Fruit fly (Drosophila melanogaster) whole organism, pupa: ENCODE measurements around the gene CG13738.

Experiments used
- CG10348 ChIP-seq: fragments of 200-800 bp; sonication (Bioruptor generic); IDR thresholded peaks from 2 replicates; pipeline ENCODE4 v1.3.6; 2022; ENCODE audit warnings: missing biosample characterization, missing genetic modification characterization
- CG12605 ChIP-seq: fragments of 200-800 bp; sonication (Bioruptor generic); IDR thresholded peaks from 2 replicates; pipeline ENCODE4 v1.3.6; 2022; ENCODE audit warnings: missing biosample characterization, missing genetic modification characterization
- CG13204 ChIP-seq: fragments of 200-800 bp; sonication (Bioruptor generic); optimal IDR thresholded peaks from 2 replicates; lab custom pipeline; 2018; ENCODE audit warnings: missing biosample characterization, mild to moderate bottlenecking, missing genetic modification characterization, moderate library complexity
- CG14655 ChIP-seq: fragments of 200-800 bp; sonication (Bioruptor generic); optimal IDR thresholded peaks from 3 replicates; lab custom pipeline; 2017; ENCODE audit warnings: mild to moderate bottlenecking, missing biosample characterization, missing genetic modification reagents, missing genetic modification characterization
- CG15710 ChIP-seq: fragments of 200-800 bp; sonication (Bioruptor generic); optimal IDR thresholded peaks from 2 replicates; lab custom pipeline; 2018; ENCODE audit warnings: missing biosample characterization, mild to moderate bottlenecking, missing genetic modification characterization, moderate library complexity
- CG17806 ChIP-seq: fragments of 200-800 bp; sonication (Bioruptor generic); optimal IDR thresholded peaks from 2 replicates; lab custom pipeline; 2018; ENCODE audit warnings: missing biosample characterization, mild to moderate bottlenecking, missing genetic modification characterization, moderate library complexity
- CG32121 ChIP-seq: fragments of 200-800 bp; sonication (Bioruptor generic); IDR thresholded peaks from 2 replicates; pipeline ENCODE4 v1.3.6; 2022; ENCODE audit warnings: missing biosample characterization, missing genetic modification characterization
- CG34367 ChIP-seq: fragments of 200-800 bp; sonication (Bioruptor generic); optimal IDR thresholded peaks from 2 replicates; lab custom pipeline; 2018; ENCODE audit warnings: missing biosample characterization, mild to moderate bottlenecking, missing genetic modification characterization
- CG4496 ChIP-seq: fragments of 200-800 bp; sonication (Bioruptor generic); IDR thresholded peaks from 3 replicates; pipeline ENCODE4 v1.3.6; 2022; ENCODE audit warnings: missing biosample characterization, missing genetic modification characterization
- CG8159 ChIP-seq: fragments of 200-800 bp; sonication (Bioruptor generic); optimal IDR thresholded peaks from 3 replicates; lab custom pipeline; 2018; ENCODE audit warnings: missing biosample characterization, mild to moderate bottlenecking, missing genetic modification characterization, moderate library complexity
- CG8301 ChIP-seq: fragments of 200-800 bp; sonication (Bioruptor generic); optimal IDR thresholded peaks from 2 replicates; lab custom pipeline; 2018; ENCODE audit warnings: missing biosample characterization, mild to moderate bottlenecking, missing genetic modification characterization
- CG9948 ChIP-seq: fragments of 200-800 bp; sonication (Bioruptor generic); optimal IDR thresholded peaks from 2 replicates; lab custom pipeline; 2018; ENCODE audit warnings: missing biosample characterization, mild to moderate bottlenecking, missing genetic modification characterization, moderate library complexity
- D1 ChIP-seq: fragments of 200-800 bp; sonication (Bioruptor generic); optimal IDR thresholded peaks from 2 replicates; lab custom pipeline; 2018; ENCODE audit warnings: missing biosample characterization, mild to moderate bottlenecking, missing genetic modification characterization, moderate library complexity
- EcR ChIP-seq: fragments of 200-800 bp; sonication (Bioruptor generic); optimal IDR thresholded peaks from 3 replicates; lab custom pipeline; 2019; ENCODE audit warnings: missing biosample characterization, missing genetic modification characterization, mild to moderate bottlenecking, moderate library complexity, missing genetic modification reagents
- Ets98B ChIP-seq: fragments of 200-800 bp; sonication (Bioruptor generic); IDR thresholded peaks from 2 replicates; pipeline ENCODE4 v1.3.6; 2022; ENCODE audit warnings: missing biosample characterization, missing genetic modification characterization
- Pif1A ChIP-seq: fragments of 200-800 bp; sonication (Bioruptor generic); optimal IDR thresholded peaks from 3 replicates; lab custom pipeline; 2016; ENCODE audit warnings: missing biosample characterization, missing genetic modification characterization
- Pif1B ChIP-seq: fragments of 200-800 bp; sonication (Bioruptor generic); optimal IDR thresholded peaks from 3 replicates; lab custom pipeline; 2016; ENCODE audit warnings: missing biosample characterization, missing genetic modification characterization
- Snoo ChIP-seq: fragments of 200-800 bp; sonication (Bioruptor generic); optimal IDR thresholded peaks from 3 replicates; lab custom pipeline; 2017; ENCODE audit warnings: missing biosample characterization, mild to moderate bottlenecking, missing genetic modification characterization, inconsistent platforms
- fd96Ca ChIP-seq: fragments of 200-800 bp; sonication (Bioruptor generic); IDR thresholded peaks from 3 replicates; pipeline ENCODE4 v1.3.6; 2022; ENCODE audit warnings: missing biosample characterization, missing genetic modification characterization
- gl ChIP-seq: fragments of 200-800 bp; sonication (Bioruptor generic); optimal IDR thresholded peaks from 2 replicates; lab custom pipeline; 2018; ENCODE audit warnings: missing biosample characterization, mild to moderate bottlenecking, missing genetic modification characterization
- rn ChIP-seq: fragments of 200-800 bp; sonication (Bioruptor generic); IDR thresholded peaks from 2 replicates; pipeline ENCODE4 v1.3.6; 2022; ENCODE audit warnings: missing biosample characterization, missing genetic modification characterization

CG13738 gene

dm6 chr3L:14003297-14004040 is 30.2 kb upstream of the CG13738 start:
- TF ChIP-seq Snoo (tag; lab: Kevin White, UChicago) (no peak), Ets98B (GFP tag; lab: Robert Waterston, UW) (no peak; the same call in 1 of the 2 replicates), D1 (tag; lab: Kevin White, UChicago) (no peak), CG4496 (GFP tag; lab: Robert Waterston, UW) (peak; percentile 71; the same call in 2 of the 3 replicates), Pif1A (GFP tag; lab: Kevin White, UChicago) (no peak), rn (GFP tag; lab: Robert Waterston, UW) (no peak), CG9948 (no peak), CG34367 (peak; percentile 43), CG13204 (GFP tag; lab: Kevin White, UChicago) (no peak), CG8159 (tag; lab: Kevin White, UChicago) (no peak), fd96Ca (GFP tag; lab: Robert Waterston, UW) (peak; percentile 34; the same call in 2 of the 3 replicates), gl (tag; lab: Kevin White, UChicago) (peak; percentile 11), CG12605 (GFP tag; lab: Robert Waterston, UW) (no peak; the same call in 1 of the 2 replicates), CG10348 (GFP tag; lab: Robert Waterston, UW) (no peak), CG15710 (tag; lab: Kevin White, UChicago) (peak; percentile 21), CG32121 (GFP tag; lab: Robert Waterston, UW) (no peak), CG17806 (tag; lab: Kevin White, UChicago) (no peak), CG14655 (GFP tag; lab: Kevin White, UChicago) (no peak), EcR (GFP tag; lab: Kevin White, UChicago) (no peak), CG8301 (tag; lab: Kevin White, UChicago) (peak; percentile 21), Pif1B (GFP tag; lab: Kevin White, UChicago) (no peak)
- TF ChIP-seq, all 21 proteins: peak for 6

DNA sequence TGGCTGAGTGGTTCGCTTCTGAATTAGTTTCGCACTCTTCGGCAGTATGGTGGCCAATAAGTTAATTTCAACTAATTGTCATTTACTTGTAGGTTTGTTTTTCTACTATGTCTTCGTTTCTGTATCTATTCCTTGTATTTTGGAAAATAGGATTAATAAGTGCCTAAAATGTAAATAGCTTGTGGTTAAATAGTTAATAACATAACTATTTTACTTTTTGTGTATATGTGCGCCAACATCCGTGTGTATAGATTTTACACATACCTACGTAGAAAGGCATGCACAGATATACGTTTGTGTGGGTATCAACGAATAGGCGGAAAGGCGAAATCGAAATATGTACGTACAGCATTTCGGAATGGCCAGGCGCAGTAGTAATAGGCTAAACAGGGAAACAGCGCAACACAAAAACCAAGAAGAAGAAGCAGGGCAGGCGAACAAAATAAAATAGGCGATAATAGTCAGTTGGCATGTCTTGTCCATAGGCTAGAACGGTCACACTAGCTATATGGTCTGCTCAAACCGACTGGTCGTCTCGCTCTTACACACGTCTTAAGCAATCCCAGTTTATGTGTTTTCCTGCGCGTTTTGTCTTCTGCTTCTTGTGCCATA is 29.4 kb upstream of the CG13738 start:
- no peak for TF ChIP-seq CG8301 (tag; lab: Kevin White, UChicago)
- TF ChIP-seq Pif1B (GFP tag; lab: Kevin White, UChicago): peak; percentile 67
- TF ChIP-seq CG8159 (tag; lab: Kevin White, UChicago): no peak
- peak; percentile 54; the same call in 1 of the 2 replicates for TF ChIP-seq Ets98B (GFP tag; lab: Robert Waterston, UW)
- peak; percentile 4 for TF ChIP-seq CG34367
- TF ChIP-seq rn (GFP tag; lab: Robert Waterston, UW): no peak
- TF ChIP-seq CG32121 (GFP tag; lab: Robert Waterston, UW): peak; percentile 43; the same call in 1 of the 2 replicates
- TF ChIP-seq, all 21 proteins: peak for 4

DNA sequence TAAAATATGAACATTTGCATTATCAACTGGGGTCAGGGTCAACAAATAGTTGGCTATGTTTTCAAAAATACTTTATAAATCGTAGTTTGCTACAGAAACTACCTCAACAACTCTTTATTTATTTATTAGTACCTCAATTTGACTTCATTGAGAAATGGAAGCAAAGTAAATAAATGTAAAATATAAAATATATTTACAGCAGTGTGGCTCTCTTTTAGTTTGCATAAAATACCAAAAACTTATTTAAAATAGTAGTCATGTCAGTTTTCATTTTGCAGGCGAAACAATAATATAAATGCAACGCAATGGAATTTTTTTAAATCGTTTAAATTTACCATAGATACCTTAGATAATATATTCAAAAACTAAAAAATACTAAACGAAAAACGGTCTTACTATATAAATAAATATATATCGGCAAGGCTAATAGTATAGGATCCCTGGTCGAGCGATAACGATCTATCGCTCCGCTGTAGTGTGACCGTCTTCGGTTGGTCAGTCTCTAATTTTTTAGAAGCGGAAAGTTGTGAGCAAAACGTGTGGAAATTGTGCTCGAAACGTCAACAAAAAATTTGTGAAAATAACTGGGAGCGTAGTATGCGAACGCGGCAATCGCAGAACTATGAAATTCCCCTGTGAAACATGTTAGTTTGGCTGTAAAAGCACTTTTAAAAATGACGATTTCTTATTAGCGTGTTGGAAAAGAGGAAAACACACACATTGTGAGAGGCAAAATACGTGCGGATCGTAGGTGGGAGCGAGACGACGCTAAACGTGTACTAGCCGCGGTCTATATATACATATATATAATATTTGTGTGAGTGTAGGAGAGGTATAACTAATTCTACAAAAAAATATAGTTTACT is 28.6 kb upstream of the CG13738 start, which contains the start of the genes Nprl3 and upSET:
Gene Nprl3 (minus strand): TSS at position 223 of the 866 bp plus-strand sequence.
Gene upSET (plus strand): TSS at position 470 of the 866 bp plus-strand sequence.
- TF ChIP-seq CG13204 (GFP tag; lab: Kevin White, UChicago) (no peak), CG14655 (GFP tag; lab: Kevin White, UChicago) (no peak), EcR (GFP tag; lab: Kevin White, UChicago) (no peak), CG8159 (tag; lab: Kevin White, UChicago) (no peak), CG34367 (no peak), CG10348 (GFP tag; lab: Robert Waterston, UW) (no peak), gl (tag; lab: Kevin White, UChicago) (no peak), Ets98B (GFP tag; lab: Robert Waterston, UW) (no peak), Pif1A (GFP tag; lab: Kevin White, UChicago) (no peak), CG4496 (GFP tag; lab: Robert Waterston, UW) (no peak)

DNA sequence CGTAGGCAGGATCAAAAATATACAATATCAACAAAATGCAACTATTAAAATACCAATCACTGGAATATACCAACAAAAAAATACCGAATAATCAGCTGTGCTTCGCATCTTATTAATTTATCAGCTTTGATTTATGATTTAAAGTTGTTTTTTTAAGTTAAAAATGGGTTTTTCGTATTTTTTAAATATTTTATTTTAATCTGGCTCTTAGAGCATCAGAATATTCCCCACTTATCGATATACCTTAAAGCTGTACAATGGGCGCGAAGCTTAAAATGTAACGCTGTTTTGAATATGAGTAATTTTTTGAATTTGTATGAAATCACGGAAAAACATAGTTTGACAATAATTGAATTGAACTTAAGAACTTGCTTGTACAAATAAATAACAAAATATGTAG is 25.9 kb upstream of the CG13738 start, which contains the start of gene CG17359:
Gene CG17359 (minus strand): TSS at position 48 of the 400 bp plus-strand sequence.
- TF ChIP-seq CG17806 (tag; lab: Kevin White, UChicago): no peak
- TF ChIP-seq gl (tag; lab: Kevin White, UChicago): no peak
- TF ChIP-seq fd96Ca (GFP tag; lab: Robert Waterston, UW): no peak
- no peak for TF ChIP-seq CG8159 (tag; lab: Kevin White, UChicago)
- TF ChIP-seq CG10348 (GFP tag; lab: Robert Waterston, UW): no peak

dm6 chr3L:13996992-13997391 is 23.7 kb upstream of the CG13738 start, which contains the start of gene CG17361:
CG17361 (plus strand) TSS chr3L:13997191.
- TF ChIP-seq D1 (tag; lab: Kevin White, UChicago): peak; percentile 43
- no peak for TF ChIP-seq CG8301 (tag; lab: Kevin White, UChicago)
- no peak for TF ChIP-seq Ets98B (GFP tag; lab: Robert Waterston, UW)
- TF ChIP-seq, all 21 proteins: peak for 1
